Fruit fly (Drosophila melanogaster) S2 (cell line): ENCODE results near the gene Inx5.

Experiments
- CG8478 ChIP-seq: fragments of >200 bp; optimal IDR thresholded peaks from 2 replicates; lab custom pipeline; 2018
- CTCF ChIP-seq, 2 experiments: fragments of >200 bp; optimal IDR thresholded peaks; 2 replicates each; lab custom pipeline; 2018

- no peak for TF ChIP-seq CTCF (optimal IDR thresholded peaks at IDR 0.05; lab: Kevin White, UChicago)
- no peak for TF ChIP-seq CG8478
These were observed 22.6 kb downstream of the Inx5 start for dm6 chrX:19147939-19148641.
